Worm (Caenorhabditis elegans): Measurements from ENCODE around the gene C55C3.1.

C55C3.1 gene

ce11 chrIV:5757762-5758161 is 48.9 kb downstream of the C55C3.1 start, which contains the start of gene nhr-46:
nhr-46 (minus strand) TSS chrIV:5757862.
- TF ChIP-seq syd-9 (tag; optimal IDR thresholded peaks at IDR 0.05) (no peak), hlh-30 (tag; optimal IDR thresholded peaks at IDR 0.05; ENCODE audit: insufficient read depth) (no peak), Y22D7AL.16 (tag; optimal IDR thresholded peaks at IDR 0.05) (no peak), madf-2 (tag; optimal IDR thresholded peaks at IDR 0.05) (no peak), ceh-6 (GFP tag; optimal IDR thresholded peaks at IDR 0.05) (no peak), hlh-15 (tag; optimal IDR thresholded peaks at IDR 0.05) (no peak), sox-2 (GFP tag; IDR thresholded peaks at IDR 0.05) (no peak), ceh-30 (tag; optimal IDR thresholded peaks at IDR 0.05) (no peak), sox-4 (tag; optimal IDR thresholded peaks at IDR 0.05) (no peak), nfya-1 (tag; optimal IDR thresholded peaks at IDR 0.05) (no peak), K09A11.1 (tag; optimal IDR thresholded peaks at IDR 0.05; ENCODE audit: insufficient read depth) (no peak), dmd-4 (tag; optimal IDR thresholded peaks at IDR 0.05; ENCODE audit: borderline replicate concordance) (no peak), tbx-7 (tag; optimal IDR thresholded peaks at IDR 0.05) (no peak), ttx-3 (tag; optimal IDR thresholded peaks at IDR 0.05) (no peak), C08G9.2 (tag; optimal IDR thresholded peaks at IDR 0.05) (no peak), hlh-13 (GFP tag; optimal IDR thresholded peaks at IDR 0.05) (no peak), hlh-6 (tag; optimal IDR thresholded peaks at IDR 0.05) (no peak), nhr-11 (tag; optimal IDR thresholded peaks at IDR 0.05) (no peak)

ce11 chrIV:5758695-5759094 is 49.8 kb downstream of the C55C3.1 start:
- TF ChIP-seq pros-1 (tag; optimal IDR thresholded peaks at IDR 0.05) (no peak), Y22D7AL.16 (tag; optimal IDR thresholded peaks at IDR 0.05) (no peak), ceh-31 (tag; optimal IDR thresholded peaks at IDR 0.05) (no peak)

- TF ChIP-seq hlh-30 (tag; optimal IDR thresholded peaks at IDR 0.05; ENCODE audit: insufficient read depth) (no peak), ttx-3 (tag; optimal IDR thresholded peaks at IDR 0.05) (no peak), F13H6.1 (tag; optimal IDR thresholded peaks at IDR 0.05) (no peak), dve-1 (tag; optimal IDR thresholded peaks at IDR 0.05) (no peak), npax-4 (tag; optimal IDR thresholded peaks at IDR 0.05) (no peak)
Measured at ce11 chrIV:5760656-5761055, 51.8 kb downstream of the C55C3.1 start.

ce11 chrIV:5761211-5761907 is 52.5 kb downstream of the C55C3.1 start:
- TF ChIP-seq elt-4 (tag; optimal IDR thresholded peaks at IDR 0.05), result no peak
- no peak for TF ChIP-seq ceh-9 (tag; optimal IDR thresholded peaks at IDR 0.05)
- TF ChIP-seq ceh-24 (tag; optimal IDR thresholded peaks at IDR 0.05), result no peak
- TF ChIP-seq odd-2 (tag; optimal IDR thresholded peaks at IDR 0.05), result no peak
- TF ChIP-seq syd-9 (tag; optimal IDR thresholded peaks at IDR 0.05), result no peak
- no peak for TF ChIP-seq ceh-31 (tag; optimal IDR thresholded peaks at IDR 0.05)
- no peak for TF ChIP-seq T23F11.4 (GFP tag; optimal IDR thresholded peaks at IDR 0.05)
- TF ChIP-seq hlh-30 (tag; optimal IDR thresholded peaks at IDR 0.05; ENCODE audit: insufficient read depth), result no peak
- TF ChIP-seq che-1 (tag; optimal IDR thresholded peaks at IDR 0.05), result no peak
- no peak for TF ChIP-seq unc-86 (tag; optimal IDR thresholded peaks at IDR 0.05)
- TF ChIP-seq tbx-2 (tag; optimal IDR thresholded peaks at IDR 0.05), result no peak
- no peak for TF ChIP-seq fkh-10 (GFP tag; optimal IDR thresholded peaks at IDR 0.05)
- no peak for TF ChIP-seq ceh-48 (tag; optimal IDR thresholded peaks at IDR 0.05)
- TF ChIP-seq ztf-16 (tag; optimal IDR thresholded peaks at IDR 0.05), result no peak
- TF ChIP-seq ceh-19 (GFP tag; optimal IDR thresholded peaks at IDR 0.05), result no peak

Measured in whole organism, late embryonic.